Worm (Caenorhabditis elegans) whole organism, young adult: ENCODE measurements around the gene dnj-11.

Experiments
- dpl-1 ChIP-seq: fragments of 150-350 bp; optimal IDR thresholded peaks from 2 replicates; lab custom pipeline; 2014; ENCODE audit warnings: missing biosample characterization, missing genetic modification reagents, missing genetic modification characterization
- egrh-3 ChIP-seq: fragments of 200-800 bp; sonication (Bioruptor generic); IDR thresholded peaks from 2 replicates; pipeline ENCODE4 v1.3.6; 2022; ENCODE audit warnings: missing genetic modification reagents, missing genetic modification characterization, missing compliant biosample characterization
- lag-1 ChIP-seq: fragments of 200-800 bp; sonication (Bioruptor generic); IDR thresholded peaks from 2 replicates; pipeline ENCODE4 v1.3.6; 2022; ENCODE audit warnings: missing genetic modification reagents, missing genetic modification characterization, missing compliant biosample characterization
- lir-1 ChIP-seq: fragments of 200-800 bp; sonication (Bioruptor generic); conservative IDR thresholded peaks from 2 replicates; pipeline ENCODE4 v1.3.6; 2022; ENCODE audit warnings: missing genetic modification reagents, missing genetic modification characterization, missing compliant biosample characterization
- nfya-2 ChIP-seq: fragments of 200-800 bp; sonication (Bioruptor generic); IDR thresholded peaks from 2 replicates; pipeline ENCODE4 v1.3.6; 2022; ENCODE audit warnings: missing genetic modification reagents, missing genetic modification characterization, missing compliant biosample characterization
- sea-2 ChIP-seq: fragments of 200-800 bp; sonication (Bioruptor generic); IDR thresholded peaks from 2 replicates; pipeline ENCODE4 v1.3.6; 2022; ENCODE audit warnings: missing genetic modification characterization, missing compliant biosample characterization
- unc-62 ChIP-seq: fragments of 150-350 bp; optimal IDR thresholded peaks from 2 replicates; lab custom pipeline; 2014; ENCODE audit warnings: missing biosample characterization, missing genetic modification reagents, missing genetic modification characterization

DNA sequence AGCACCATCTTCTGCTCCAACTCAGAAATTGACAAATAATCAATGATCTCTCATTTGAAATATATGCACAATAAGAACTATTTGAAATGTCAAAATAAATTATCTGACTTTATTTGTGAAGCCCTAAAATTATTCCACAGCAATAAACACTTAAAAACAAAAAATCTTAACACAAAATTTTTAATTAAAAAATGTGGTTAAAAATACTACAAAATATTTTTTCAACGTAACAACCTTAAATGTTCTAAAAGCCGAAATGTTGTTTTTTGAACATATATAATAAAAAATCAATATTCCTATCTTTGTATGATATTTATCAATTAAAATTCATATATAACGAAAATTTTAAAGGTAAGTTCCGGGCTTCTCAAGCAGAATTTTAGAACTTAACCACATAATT, 13.8 kb downstream of the dnj-11 start, which contains the start of gene F38A5.8:
- TF ChIP-seq egrh-3 (GFP tag; lab: Robert Waterston, UW) (no peak), lir-1 (GFP tag; lab: Robert Waterston, UW) (no peak), unc-62 (GFP tag; lab: Kevin White, UChicago) (no peak), nfya-2 (GFP tag; lab: Robert Waterston, UW) (no peak), lag-1 (GFP tag; lab: Robert Waterston, UW) (no peak), dpl-1 (GFP tag; lab: Kevin White, UChicago) (no peak), sea-2 (GFP tag; lab: Robert Waterston, UW) (no peak)
